Fruit fly (Drosophila melanogaster): Measurements from ENCODE around the gene CG16903.

The CG16903 gene

DNA sequence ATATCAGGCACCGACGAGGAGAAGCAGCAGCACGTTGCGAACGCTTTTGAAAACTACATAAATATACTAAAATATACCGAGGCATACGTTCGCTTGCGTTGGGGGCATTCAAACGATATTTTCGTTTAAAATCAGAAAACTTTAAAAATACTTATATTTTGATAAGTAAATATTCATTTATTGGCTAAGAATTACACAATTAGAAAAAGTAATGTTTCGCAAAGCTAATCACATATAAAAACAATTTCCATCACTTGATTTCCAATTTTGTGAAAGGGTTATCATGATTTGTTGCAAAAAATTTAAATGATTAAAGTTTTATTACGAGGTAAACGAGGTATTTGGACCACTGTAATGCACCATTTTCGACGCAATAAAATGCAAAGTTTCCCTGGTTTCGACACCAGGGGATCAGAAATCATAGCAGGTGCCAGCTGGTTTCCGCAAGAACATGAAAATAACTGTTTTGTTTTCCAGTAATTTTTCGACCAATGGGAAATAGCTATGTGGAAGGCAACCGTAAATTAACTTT, 4.3 kb downstream of the CG16903 start, which contains the start of gene CG4045:
CG4045 (minus strand) TSS at position 55 of the 532 bp plus-strand sequence.
- no peak for TF ChIP-seq cic (GFP tag; optimal IDR thresholded peaks at IDR 0.05)
- TF ChIP-seq cnc (optimal IDR thresholded peaks at IDR 0.05), result no peak
- TF ChIP-seq pad (GFP tag; optimal IDR thresholded peaks at IDR 0.05), result no peak
- TF ChIP-seq kay (GFP tag; ENCODE audit: borderline replicate concordance), result no peak
- TF ChIP-seq Hr96 (GFP tag; optimal IDR thresholded peaks at IDR 0.05), result no peak
- TF ChIP-seq ovo (GFP tag; optimal IDR thresholded peaks at IDR 0.05), result peak; percentile 68
- no peak for TF ChIP-seq Clk (GFP tag; optimal IDR thresholded peaks at IDR 0.05)
- peak; percentile 26 for TF ChIP-seq Mnt (GFP tag; optimal IDR thresholded peaks at IDR 0.05)
- no peak for TF ChIP-seq CG1620 (GFP tag; optimal IDR thresholded peaks at IDR 0.05)
- no peak for TF ChIP-seq CG5204 (GFP tag; optimal IDR thresholded peaks at IDR 0.05)
- peak; percentile 33 for TF ChIP-seq CG11617 (GFP tag; optimal IDR thresholded peaks at IDR 0.05)
- TF ChIP-seq CG12768 (GFP tag; optimal IDR thresholded peaks at IDR 0.05), result no peak
- peak; percentile 79 for TF ChIP-seq bab1 (GFP tag; optimal IDR thresholded peaks at IDR 0.05)
- no peak for TF ChIP-seq Crg-1 (GFP tag; optimal IDR thresholded peaks at IDR 0.05)
- TF ChIP-seq toe (GFP tag; optimal IDR thresholded peaks at IDR 0.05), result no peak
- peak; percentile 14 for TF ChIP-seq tj (GFP tag; optimal IDR thresholded peaks at IDR 0.05)
- no peak for TF ChIP-seq CG7045 (GFP tag; optimal IDR thresholded peaks at IDR 0.05)
- TF ChIP-seq CG14711 (tag; optimal IDR thresholded peaks at IDR 0.05), result peak; percentile 39
- TF ChIP-seq CG7101 (tag; optimal IDR thresholded peaks at IDR 0.05), result peak; percentile 55
- no peak for TF ChIP-seq CG33017 (tag; optimal IDR thresholded peaks at IDR 0.05)

- TF ChIP-seq kay (GFP tag; ENCODE audit: borderline replicate concordance) (no peak), CG33017 (tag; optimal IDR thresholded peaks at IDR 0.05) (no peak), toe (GFP tag; optimal IDR thresholded peaks at IDR 0.05) (no peak), Crg-1 (GFP tag; optimal IDR thresholded peaks at IDR 0.05) (no peak), ovo (GFP tag; optimal IDR thresholded peaks at IDR 0.05) (peak; percentile 1), CG7045 (GFP tag; optimal IDR thresholded peaks at IDR 0.05) (no peak), Clk (GFP tag; optimal IDR thresholded peaks at IDR 0.05) (no peak), Mnt (GFP tag; optimal IDR thresholded peaks at IDR 0.05) (peak; percentile 80), CG14711 (tag; optimal IDR thresholded peaks at IDR 0.05) (no peak), cnc (optimal IDR thresholded peaks at IDR 0.05) (no peak), bab1 (GFP tag; optimal IDR thresholded peaks at IDR 0.05) (peak; percentile 81), cic (GFP tag; optimal IDR thresholded peaks at IDR 0.05) (no peak), CG12768 (GFP tag; optimal IDR thresholded peaks at IDR 0.05) (no peak), CG11617 (GFP tag; optimal IDR thresholded peaks at IDR 0.05) (peak; percentile 25), tj (GFP tag; optimal IDR thresholded peaks at IDR 0.05) (no peak), Hr96 (GFP tag; optimal IDR thresholded peaks at IDR 0.05) (no peak), CG5204 (GFP tag; optimal IDR thresholded peaks at IDR 0.05) (no peak), pad (GFP tag; optimal IDR thresholded peaks at IDR 0.05) (peak; percentile 25), CG7101 (tag; optimal IDR thresholded peaks at IDR 0.05) (peak; percentile 52), CG1620 (GFP tag; optimal IDR thresholded peaks at IDR 0.05) (peak; percentile 53)
Measured at dm6 chrX:2073325-2073724, 6.9 kb downstream of the CG16903 start, which contains the start of gene CG4199. TSS of gene CG4199 (minus strand) at chrX:2073483.

DNA sequence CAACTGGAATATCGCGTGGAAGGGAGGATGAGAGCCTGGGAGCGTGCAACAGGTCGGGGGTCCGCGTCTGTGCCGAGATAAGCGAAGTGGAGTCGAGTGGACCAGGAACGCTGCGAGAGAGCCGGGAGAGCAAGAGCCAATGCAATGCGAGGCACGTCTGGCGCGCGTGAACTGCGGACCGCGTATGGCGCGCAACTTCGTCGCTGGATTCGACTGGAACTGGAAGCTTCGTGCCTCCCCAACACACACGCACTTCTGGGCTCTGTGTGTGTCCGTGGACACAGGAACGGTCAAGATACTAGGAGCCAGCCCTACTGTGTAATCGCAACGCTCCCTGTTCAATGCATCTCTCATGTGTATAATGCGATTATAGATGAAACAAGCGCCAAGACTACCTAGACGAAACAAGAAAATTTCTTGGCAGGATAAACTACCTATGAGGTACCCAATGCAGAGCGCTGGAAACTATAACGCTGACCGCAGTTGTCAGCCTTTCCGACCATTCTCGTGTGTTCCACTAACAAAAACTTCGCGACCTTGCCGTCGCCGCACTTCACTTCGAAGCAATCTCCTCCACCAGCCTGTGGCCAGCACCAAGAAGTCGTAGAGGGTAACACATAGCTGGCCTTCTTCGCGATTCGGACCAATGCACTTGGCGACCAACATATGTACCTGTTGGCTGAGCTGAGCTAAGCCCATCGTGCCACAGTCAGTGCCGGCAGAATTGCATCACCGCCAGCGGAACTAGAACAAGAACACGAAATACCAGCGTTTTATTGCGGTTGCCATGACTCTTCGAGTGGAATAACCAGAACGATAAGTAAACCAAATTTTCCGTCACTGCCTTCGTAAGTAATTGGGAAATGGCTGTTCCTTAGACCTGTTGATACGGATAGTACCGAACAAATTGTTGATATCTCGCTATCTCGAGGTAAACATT, 8.1 kb downstream of the CG16903 start, which contains the start of gene Rtca:
Rtca (plus strand) TSS at position 536 of the 940 bp plus-strand sequence.
- TF ChIP-seq Crg-1 (GFP tag; optimal IDR thresholded peaks at IDR 0.05) (peak; percentile 12), cnc (optimal IDR thresholded peaks at IDR 0.05) (no peak), ovo (GFP tag; optimal IDR thresholded peaks at IDR 0.05) (no peak), CG7045 (GFP tag; optimal IDR thresholded peaks at IDR 0.05) (peak; percentile 49), toe (GFP tag; optimal IDR thresholded peaks at IDR 0.05) (no peak), CG5204 (GFP tag; optimal IDR thresholded peaks at IDR 0.05) (no peak), kay (GFP tag; ENCODE audit: borderline replicate concordance) (no peak), CG11617 (GFP tag; optimal IDR thresholded peaks at IDR 0.05) (peak; percentile 73), CG12768 (GFP tag; optimal IDR thresholded peaks at IDR 0.05) (peak; percentile 59), Hr96 (GFP tag; optimal IDR thresholded peaks at IDR 0.05) (peak; percentile 62), Clk (GFP tag; optimal IDR thresholded peaks at IDR 0.05) (no peak), pad (GFP tag; optimal IDR thresholded peaks at IDR 0.05) (peak; percentile 35), CG7101 (tag; optimal IDR thresholded peaks at IDR 0.05) (peak; percentile 72), CG1620 (GFP tag; optimal IDR thresholded peaks at IDR 0.05) (no peak), tj (GFP tag; optimal IDR thresholded peaks at IDR 0.05) (peak; percentile 19), cic (GFP tag; optimal IDR thresholded peaks at IDR 0.05) (no peak), CG14711 (tag; optimal IDR thresholded peaks at IDR 0.05) (no peak), CG33017 (tag; optimal IDR thresholded peaks at IDR 0.05) (peak; percentile 21), bab1 (GFP tag; optimal IDR thresholded peaks at IDR 0.05) (peak; percentile 9), Mnt (GFP tag; optimal IDR thresholded peaks at IDR 0.05) (peak; percentile 7)

- TF ChIP-seq toe (GFP tag; optimal IDR thresholded peaks at IDR 0.05) (peak; percentile 66), CG5204 (GFP tag; optimal IDR thresholded peaks at IDR 0.05) (no peak), ovo (GFP tag; optimal IDR thresholded peaks at IDR 0.05) (peak; percentile 24), Crg-1 (GFP tag; optimal IDR thresholded peaks at IDR 0.05) (peak; percentile 41), CG7045 (GFP tag; optimal IDR thresholded peaks at IDR 0.05) (peak; percentile 55), CG11617 (GFP tag; optimal IDR thresholded peaks at IDR 0.05) (peak; percentile 47), cic (GFP tag; optimal IDR thresholded peaks at IDR 0.05) (no peak), CG1620 (GFP tag; optimal IDR thresholded peaks at IDR 0.05) (peak; percentile 64), pad (GFP tag; optimal IDR thresholded peaks at IDR 0.05) (peak; percentile 49), CG33017 (tag; optimal IDR thresholded peaks at IDR 0.05) (peak; percentile 6), Mnt (GFP tag; optimal IDR thresholded peaks at IDR 0.05) (no peak), kay (GFP tag; ENCODE audit: borderline replicate concordance) (no peak), CG14711 (tag; optimal IDR thresholded peaks at IDR 0.05) (peak; percentile 72), tj (GFP tag; optimal IDR thresholded peaks at IDR 0.05) (peak; percentile 12), CG12768 (GFP tag; optimal IDR thresholded peaks at IDR 0.05) (peak; percentile 78), CG7101 (tag; optimal IDR thresholded peaks at IDR 0.05) (peak; percentile 69), Hr96 (GFP tag; optimal IDR thresholded peaks at IDR 0.05) (peak; percentile 83), cnc (optimal IDR thresholded peaks at IDR 0.05) (peak in 1 of 2 experiments; percentile 83), Clk (GFP tag; optimal IDR thresholded peaks at IDR 0.05) (no peak), bab1 (GFP tag; optimal IDR thresholded peaks at IDR 0.05) (peak; percentile 38)
Measured at dm6 chrX:2070708-2071063, 9.5 kb downstream of the CG16903 start.

Data from whole organism, adult.